Fruit fly (Drosophila melanogaster) Kc167 (cell line): ENCODE measurements around the gene Mfe2.

Experiments
- insv ChIP-seq: fragments of >200 bp; optimal IDR thresholded peaks from 3 replicates; lab custom pipeline; 2018; ENCODE audit warnings: missing external identifiers
- psq ChIP-seq: fragments of >200 bp; optimal IDR thresholded peaks from 2 replicates; lab custom pipeline; 2017; ENCODE audit warnings: missing external identifiers

- TF ChIP-seq psq (lab: Kevin White, UChicago) (no peak), insv (lab: Kevin White, UChicago) (no peak)
These were observed 28.8 kb upstream of the Mfe2 start for dm6 chrX:16241831-16242451.
